Worm (Caenorhabditis elegans) whole organism, L4/young adult: ENCODE measurements around the gene F01F1.11.

Source experiments
- W03F9.2 ChIP-seq: fragments of 150-350 bp; optimal IDR thresholded peaks from 2 replicates; lab custom pipeline; 2014; ENCODE audit warnings: missing biosample characterization, missing genetic modification characterization
- dao-5 ChIP-seq: sonication (generic microtip); optimal IDR thresholded peaks from 2 replicates; lab custom pipeline; 2016; ENCODE audit warnings: missing genotype, missing genetic modification characterization, moderate library complexity, missing compliant biosample characterization
- him-1 ChIP-seq: sonication (generic microtip); optimal IDR thresholded peaks from 2 replicates; lab custom pipeline; 2016; ENCODE audit warnings: missing genotype, missing genetic modification reagents, missing genetic modification characterization, missing compliant biosample characterization

The F01F1.11 gene

ce11 chrIII:5874263-5874662, 2.6 kb upstream of the F01F1.11 start:
- no peak for TF ChIP-seq W03F9.2 (tag; lab: Kevin White, UChicago)
- TF ChIP-seq dao-5 (tag; lab: Kevin White, UChicago): no peak
- no peak for TF ChIP-seq him-1

DNA sequence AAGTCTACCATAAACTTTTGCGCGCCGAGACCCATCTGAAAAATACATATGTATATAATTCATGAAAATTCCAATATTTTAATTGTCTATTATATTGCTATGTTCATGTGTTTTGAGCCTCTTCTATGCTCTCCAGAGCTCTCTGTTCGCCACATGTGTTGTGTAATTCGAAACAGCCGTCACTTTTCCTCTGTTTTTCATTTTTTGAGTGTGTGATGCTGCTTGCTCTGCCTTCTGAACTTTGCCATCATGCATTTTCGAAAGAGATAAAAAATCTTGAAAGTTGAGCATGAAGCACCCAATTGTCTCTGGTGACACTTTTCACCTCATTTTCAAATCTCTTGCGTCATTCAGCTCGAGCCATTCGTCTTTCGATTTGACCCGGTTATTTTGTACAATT, 611 bp upstream of the F01F1.11 start:
- TF ChIP-seq dao-5 (tag; lab: Kevin White, UChicago): no peak
- TF ChIP-seq him-1: no peak
- no peak for TF ChIP-seq W03F9.2 (tag; lab: Kevin White, UChicago)

DNA sequence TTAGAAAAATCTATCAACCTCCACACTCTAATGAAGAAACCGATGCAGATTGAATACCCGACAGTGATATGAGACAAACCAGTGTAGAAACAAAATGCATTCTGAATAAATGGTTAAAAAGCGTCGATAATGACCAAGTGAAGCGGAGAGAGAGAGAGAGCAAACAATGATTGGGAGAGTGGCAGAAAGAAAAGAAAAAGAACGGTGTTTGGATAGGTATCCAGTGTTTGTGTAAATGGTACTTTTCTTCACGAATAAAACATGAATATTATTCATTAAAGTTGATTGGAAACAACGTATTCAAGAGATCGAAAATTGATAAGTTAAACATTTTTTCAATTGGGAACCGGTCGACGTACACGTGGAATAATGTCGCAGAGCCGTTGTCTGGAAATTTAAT, 2.2 kb downstream of the F01F1.11 start, which contains the start of gene F01F1.15:
TSS of gene F01F1.15 (minus strand) at position 101 of the 400 bp plus-strand sequence.
- TF ChIP-seq W03F9.2 (tag; lab: Kevin White, UChicago): no peak
- no peak for TF ChIP-seq dao-5 (tag; lab: Kevin White, UChicago)
- TF ChIP-seq him-1: no peak

ce11 chrIII:5868401-5868800, 3.3 kb downstream of the F01F1.11 start, which contains the start of gene eng-1:
TSS of gene eng-1 (minus strand) at chrIII:5868501.
- TF ChIP-seq W03F9.2 (tag; lab: Kevin White, UChicago): no peak
- no peak for TF ChIP-seq dao-5 (tag; lab: Kevin White, UChicago)
- no peak for TF ChIP-seq him-1

DNA sequence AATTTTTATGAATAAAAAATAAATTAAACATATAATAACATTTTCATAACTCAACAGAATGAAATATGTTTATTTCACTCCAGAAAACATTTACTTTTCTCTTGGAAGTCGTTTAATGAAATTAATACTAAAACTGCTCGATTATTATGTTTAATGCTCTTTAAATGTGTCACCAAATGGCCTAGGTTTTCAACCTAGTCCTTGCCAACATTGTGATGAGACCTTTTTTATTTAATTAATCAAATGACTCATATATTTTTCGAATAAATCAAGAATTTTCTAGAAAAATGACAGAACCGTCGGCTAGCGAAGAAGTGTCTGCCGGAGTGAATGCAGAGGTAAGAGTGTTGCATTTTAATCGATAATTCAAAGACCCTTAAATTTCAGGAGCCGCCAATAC, 7.4 kb downstream of the F01F1.11 start, which contains the start of gene rabn-5:
TSS of gene rabn-5 (plus strand) at position 284 of the 400 bp plus-strand sequence.
- no peak for TF ChIP-seq W03F9.2 (tag; lab: Kevin White, UChicago)
- no peak for TF ChIP-seq dao-5 (tag; lab: Kevin White, UChicago)
- no peak for TF ChIP-seq him-1

DNA sequence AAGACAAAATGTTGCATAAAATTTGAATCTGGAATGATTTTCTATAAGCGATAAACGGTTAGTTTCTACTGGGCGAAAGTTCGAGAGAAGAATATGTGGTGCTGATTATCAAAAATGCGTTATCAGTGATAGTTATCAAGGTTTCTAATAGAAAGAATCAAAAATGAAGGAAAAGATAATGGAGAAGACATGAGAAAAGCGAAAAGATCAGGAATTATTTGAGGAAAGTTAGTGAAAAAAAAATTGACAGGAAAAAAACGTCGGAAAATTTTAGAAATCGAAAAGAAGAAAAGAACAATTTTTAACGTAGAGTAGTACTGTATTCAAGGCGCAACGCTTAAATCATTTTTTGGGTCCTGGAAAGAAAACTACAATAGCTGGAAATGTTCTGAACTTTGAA, 7.9 kb downstream of the F01F1.11 start, which contains the start of gene dnpp-1:
TSS of gene dnpp-1 (minus strand) at position 30 of the 400 bp plus-strand sequence.
- TF ChIP-seq him-1: no peak
- peak; percentile 16 for TF ChIP-seq W03F9.2 (tag; lab: Kevin White, UChicago)
- no peak for TF ChIP-seq dao-5 (tag; lab: Kevin White, UChicago)

- TF ChIP-seq him-1 (no peak), W03F9.2 (tag; lab: Kevin White, UChicago) (no peak), dao-5 (tag; lab: Kevin White, UChicago) (no peak)
Observed at ce11 chrIII:5859008-5859407, 12.7 kb downstream of the F01F1.11 start, which contains the start of gene dpf-4. TSS of gene dpf-4 (plus strand) at chrIII:5859308.

DNA sequence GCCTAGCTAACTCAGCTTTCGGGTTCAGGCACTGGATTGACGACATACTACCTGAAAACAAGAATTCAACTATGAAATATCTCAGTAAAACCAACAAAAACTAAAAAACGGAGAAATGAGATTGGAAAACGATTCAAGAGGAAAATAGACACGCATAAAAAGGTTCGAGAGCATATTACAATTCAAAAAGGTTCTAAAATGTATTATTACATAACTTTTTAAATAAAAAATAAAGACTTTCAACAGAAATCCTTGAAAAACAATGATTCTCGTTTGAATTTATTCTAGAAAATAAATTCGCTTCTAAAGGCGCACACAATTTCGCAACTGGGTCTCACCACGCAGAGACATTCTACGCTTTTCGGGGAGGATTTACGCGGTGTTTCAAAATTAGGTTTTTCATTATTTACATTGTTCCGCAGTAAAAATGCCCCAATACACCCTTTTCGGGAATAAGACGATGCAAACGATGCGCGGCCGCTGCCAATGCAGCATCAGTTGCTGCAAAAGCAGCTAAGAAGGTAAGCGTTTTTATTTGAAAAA, 16.0 kb downstream of the F01F1.11 start, which contains the start of the genes cct-6 and alh-9:
TSS of gene cct-6 (minus strand) at position 51 of the 543 bp plus-strand sequence.
TSS of gene alh-9 (plus strand) at position 382 of the 543 bp plus-strand sequence.
- TF ChIP-seq W03F9.2 (tag; lab: Kevin White, UChicago) (peak; percentile 94), him-1 (no peak), dao-5 (tag; lab: Kevin White, UChicago) (no peak)

DNA sequence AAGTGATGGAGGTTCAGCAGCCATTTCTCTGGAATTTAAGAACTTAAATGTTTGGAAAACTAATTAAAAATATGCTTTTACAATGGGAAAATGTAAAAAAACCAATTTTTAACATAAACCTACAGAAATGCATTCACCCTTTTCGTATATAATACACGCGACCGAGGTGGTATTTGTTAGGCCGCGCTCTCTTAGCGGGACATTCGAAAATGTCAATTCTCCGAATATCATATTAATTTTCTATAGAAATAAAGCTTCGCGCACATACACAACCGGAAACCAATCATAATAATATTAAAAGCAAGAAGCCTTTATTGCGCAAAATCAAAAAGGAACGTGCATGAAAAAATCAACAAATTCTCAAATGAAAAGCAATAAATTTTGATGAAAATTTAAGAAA, 18.4 kb downstream of the F01F1.11 start, which contains the start of gene ddx-23:
TSS of gene ddx-23 (minus strand) at position 30 of the 400 bp plus-strand sequence.
- TF ChIP-seq W03F9.2 (tag; lab: Kevin White, UChicago) (peak; percentile 1), dao-5 (tag; lab: Kevin White, UChicago) (no peak), him-1 (no peak)

ce11 chrIII:5846412-5846811, 25.3 kb downstream of the F01F1.11 start:
- TF ChIP-seq dao-5 (tag; lab: Kevin White, UChicago): no peak
- no peak for TF ChIP-seq W03F9.2 (tag; lab: Kevin White, UChicago)
- TF ChIP-seq him-1: no peak

- TF ChIP-seq him-1 (peak; percentile 83), W03F9.2 (tag; lab: Kevin White, UChicago) (no peak), dao-5 (tag; lab: Kevin White, UChicago) (no peak)
Observed at ce11 chrIII:5845483-5845882, 26.2 kb downstream of the F01F1.11 start.

DNA sequence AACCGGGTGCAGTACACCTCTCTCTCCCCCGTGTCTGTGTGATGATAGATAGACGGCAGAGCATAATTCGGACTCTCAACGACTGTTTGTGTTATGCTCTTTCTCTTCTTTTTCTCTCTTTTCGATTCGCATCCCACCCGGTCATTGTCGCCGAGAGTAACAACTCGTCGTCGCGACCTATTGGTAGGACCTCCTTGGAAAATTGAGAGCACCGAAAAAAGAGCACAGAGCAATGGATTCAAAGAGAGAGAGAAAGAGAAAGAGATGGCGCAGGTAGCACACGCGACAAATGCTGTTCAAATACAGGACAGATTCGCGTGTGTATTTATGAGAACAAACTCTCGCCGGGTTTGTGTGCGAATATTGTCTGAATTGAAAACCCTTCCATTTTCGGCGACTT, 28.0 kb downstream of the F01F1.11 start:
- no peak for TF ChIP-seq dao-5 (tag; lab: Kevin White, UChicago)
- no peak for TF ChIP-seq him-1
- no peak for TF ChIP-seq W03F9.2 (tag; lab: Kevin White, UChicago)

ce11 chrIII:5842920-5843319, 28.8 kb downstream of the F01F1.11 start:
- TF ChIP-seq dao-5 (tag; lab: Kevin White, UChicago): no peak
- TF ChIP-seq him-1: no peak
- no peak for TF ChIP-seq W03F9.2 (tag; lab: Kevin White, UChicago)

ce11 chrIII:5841676-5842075, 30.0 kb downstream of the F01F1.11 start:
- TF ChIP-seq dao-5 (tag; lab: Kevin White, UChicago): no peak
